Worm (Caenorhabditis elegans) whole organism, late embryonic: ENCODE measurements around the gene ctr-9.
A peak's percentile ranks its signal among the peaks of the same experiment; 100 is the strongest.

Experiments
- F13H6.1 ChIP-seq: sonication (generic microtip); optimal IDR thresholded peaks from 2 replicates; lab custom pipeline; 2016; ENCODE audit warnings: missing genetic modification characterization, missing compliant biosample characterization
- K02D7.2 ChIP-seq: sonication (generic microtip); optimal IDR thresholded peaks from 2 replicates; lab custom pipeline; 2017; ENCODE audit warnings: mild to moderate bottlenecking, missing genetic modification characterization, missing compliant biosample characterization
- ama-1 ChIP-seq: fragments of 150-350 bp; optimal IDR thresholded peaks from 2 replicates; lab custom pipeline; 2014
- dmd-4 ChIP-seq: sonication (generic microtip); optimal IDR thresholded peaks from 2 replicates; lab custom pipeline; 2016; ENCODE audit warnings: borderline replicate concordance, missing genetic modification characterization, missing compliant biosample characterization
- dve-1 ChIP-seq: sonication (generic microtip); optimal IDR thresholded peaks from 2 replicates; lab custom pipeline; 2017; ENCODE audit warnings: antibody characterized with exemption, mild to moderate bottlenecking, missing genetic modification characterization, missing compliant biosample characterization
- elt-2 ChIP-seq: sonication (generic microtip); optimal IDR thresholded peaks from 2 replicates; lab custom pipeline; 2016; ENCODE audit warnings: missing genetic modification reagents, missing genetic modification characterization, missing compliant biosample characterization
- fkh-10 ChIP-seq: fragments of 150-350 bp; optimal IDR thresholded peaks from 2 replicates; lab custom pipeline; 2014; ENCODE audit warnings: missing biosample characterization, missing genetic modification reagents, missing genetic modification characterization
- fkh-6 ChIP-seq: sonication (generic microtip); optimal IDR thresholded peaks from 2 replicates; lab custom pipeline; 2016; ENCODE audit warnings: missing genetic modification characterization, missing compliant biosample characterization
- mec-3 ChIP-seq: sonication (generic microtip); optimal IDR thresholded peaks from 2 replicates; lab custom pipeline; 2016; ENCODE audit warnings: borderline replicate concordance, missing genetic modification characterization, missing compliant biosample characterization
- nhr-11 ChIP-seq: fragments of 150-350 bp; optimal IDR thresholded peaks from 2 replicates; lab custom pipeline; 2014; ENCODE audit warnings: missing biosample characterization, missing genetic modification characterization
- tbx-2 ChIP-seq: sonication (generic microtip); optimal IDR thresholded peaks from 2 replicates; lab custom pipeline; 2016; ENCODE audit warnings: missing genetic modification characterization, missing compliant biosample characterization
- unc-3 ChIP-seq, 2 experiments: fragments of 200-800 bp in 1 of 2; sonication (Bioruptor generic) in 1 of 2; sonication (generic microtip) in 1 of 2; conservative IDR thresholded peaks in 1 of 2; optimal IDR thresholded peaks in 1 of 2; 2 replicates each; pipeline versions ENCODE4 v1.3.6 to Lab custom; 2016 to 2022; ENCODE audit warnings: missing compliant biosample characterization in 2 of 2, missing genetic modification characterization in 2 of 2, missing genetic modification reagents in 1 of 2

ce11 chrIII:9455980-9456658 is 35.1 kb upstream of the ctr-9 start, which contains the start of the genes rheb-1 and spk-1:
- TF ChIP-seq K02D7.2 (tag; lab: Kevin White, UChicago) (no peak), F13H6.1 (tag; lab: Kevin White, UChicago) (no peak), elt-2 (tag; lab: Kevin White, UChicago) (peak; percentile 85), dmd-4 (no peak), ama-1 (no peak), nhr-11 (no peak), mec-3 (tag; lab: Kevin White, UChicago) (no peak), unc-3 (GFP tag; conservative IDR thresholded peaks at IDR 0.05; lab: Robert Waterston, UW) (no peak), unc-3 (tag; optimal IDR thresholded peaks at IDR 0.05; lab: Kevin White, UChicago) (no peak), tbx-2 (peak; percentile 58), fkh-6 (tag; lab: Kevin White, UChicago) (no peak), fkh-10 (GFP tag; lab: Kevin White, UChicago) (no peak), dve-1 (tag; lab: Kevin White, UChicago) (peak; percentile 31)
